Fruit fly (Drosophila melanogaster) whole organism, wandering third instar larva: ENCODE results near the gene CG13679.

Source experiments
- Vsx2 ChIP-seq: fragments of 200-300, 225-300 bp; sonication (Bioruptor generic); optimal IDR thresholded peaks from 2 replicates; lab custom pipeline; 2018; ENCODE audit warnings: missing biosample characterization, missing genetic modification characterization; ENCODE audit not compliant: partially characterized antibody
- br ChIP-seq: fragments of 200-800 bp; sonication (Bioruptor generic); optimal IDR thresholded peaks from 2 replicates; lab custom pipeline; 2016; ENCODE audit warnings: missing biosample characterization, missing genetic modification characterization
- h ChIP-seq: fragments of 200-800 bp; sonication (Bioruptor generic); optimal IDR thresholded peaks from 3 replicates; lab custom pipeline; 2016; ENCODE audit warnings: missing biosample characterization, mild to moderate bottlenecking, missing genetic modification characterization

DNA sequence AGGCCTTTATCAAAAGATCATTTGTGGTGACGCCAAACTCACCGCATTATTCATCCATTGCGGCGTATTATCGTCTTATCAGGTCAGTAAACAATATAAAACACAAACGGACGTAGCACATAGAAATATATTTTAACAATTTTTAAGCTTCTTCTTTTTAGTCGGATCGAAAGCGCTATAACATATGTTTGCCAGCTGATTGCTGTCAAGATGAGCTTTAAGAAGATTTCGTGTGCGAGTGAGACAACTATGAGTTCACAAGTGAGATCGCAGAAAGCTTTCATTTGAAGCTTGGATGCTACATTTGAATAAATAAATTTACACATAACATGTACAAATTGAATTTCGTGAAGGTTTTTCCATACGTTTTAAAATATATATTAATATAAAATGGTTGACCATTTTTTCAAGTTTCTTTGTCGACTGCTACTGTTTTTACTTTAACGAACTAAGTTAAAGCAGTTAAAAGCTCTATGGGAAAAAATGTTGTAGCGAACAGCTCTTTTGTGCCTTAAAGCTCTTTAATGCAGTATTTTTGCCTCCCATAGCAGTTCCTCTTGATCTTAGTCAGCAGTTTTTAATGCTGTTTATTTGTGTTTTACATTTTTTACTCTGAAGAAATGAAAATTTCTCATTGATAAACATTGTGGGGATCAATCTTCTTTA is 43.7 kb upstream of the CG13679 start, which contains the start of gene CG42445:
- TF ChIP-seq h (GFP tag; lab: Kevin White, UChicago) (no peak), br (GFP tag; lab: Kevin White, UChicago) (no peak), Vsx2 (peak; percentile 6)
